Worm (Caenorhabditis elegans) whole organism, L4 larva: Measurements from ENCODE around the gene F11A5.15.

ENCODE experiments used
- F37D6.2 ChIP-seq: sonication (generic microtip); optimal IDR thresholded peaks from 2 replicates; lab custom pipeline; 2016; ENCODE audit warnings: mild to moderate bottlenecking, missing genetic modification characterization, missing compliant biosample characterization
- dpl-1 ChIP-seq: fragments of 150-350 bp; optimal IDR thresholded peaks from 2 replicates; lab custom pipeline; 2014; ENCODE audit warnings: missing biosample characterization, missing genetic modification reagents, missing genetic modification characterization
- gei-8 ChIP-seq: fragments of 200-800 bp; sonication (Bioruptor generic); optimal IDR thresholded peaks from 2 replicates; lab custom pipeline; 2018; ENCODE audit warnings: mild to moderate bottlenecking, missing genetic modification characterization, missing compliant biosample characterization
- lin-39 ChIP-seq: fragments of 150-350 bp; optimal IDR thresholded peaks from 2 replicates; lab custom pipeline; 2014; ENCODE audit warnings: missing biosample characterization, missing genetic modification reagents, missing genetic modification characterization
- nhr-11 ChIP-seq: fragments of 150-350 bp; optimal IDR thresholded peaks from 2 replicates; lab custom pipeline; 2014; ENCODE audit warnings: missing biosample characterization, missing genetic modification characterization
- nhr-25 ChIP-seq: sonication (generic microtip); optimal IDR thresholded peaks from 2 replicates; lab custom pipeline; 2017; ENCODE audit warnings: missing genetic modification characterization, mild to moderate bottlenecking, missing compliant biosample characterization, antibody characterized with exemption, moderate library complexity, borderline replicate concordance; ENCODE audit not compliant: insufficient read depth
- php-3 ChIP-seq: fragments of 200-800 bp; sonication (Bioruptor generic); IDR thresholded peaks from 2 replicates; pipeline ENCODE4 v1.3.6; 2022; ENCODE audit warnings: missing genetic modification reagents, missing genetic modification characterization, missing compliant biosample characterization
- snpc-4 ChIP-seq: fragments of 150-350 bp; optimal IDR thresholded peaks from 2 replicates; lab custom pipeline; 2014; ENCODE audit warnings: missing biosample characterization, missing genetic modification characterization
- tra-1 ChIP-seq: fragments of 200-800 bp; sonication (Bioruptor generic); IDR thresholded peaks from 2 replicates; pipeline ENCODE4 v1.3.6; 2022; ENCODE audit warnings: missing genetic modification reagents, missing genetic modification characterization, missing compliant biosample characterization
- unc-62 ChIP-seq, 3 experiments: fragments of 150-350 bp in 1 of 3; sonication (generic microtip); optimal IDR thresholded peaks in 2 of 3; peaks in 1 of 3; 1 replicate in 1 of 3; 2 replicates in 2 of 3; lab custom pipeline; 2014 to 2017; ENCODE audit warnings: missing biosample characterization in 3 of 3, missing genetic modification characterization in 3 of 3, missing genetic modification reagents in 3 of 3, missing genotype in 1 of 3
- zag-1 ChIP-seq: fragments of 150-350 bp; optimal IDR thresholded peaks from 2 replicates; lab custom pipeline; 2014; ENCODE audit warnings: missing biosample characterization, missing genetic modification characterization
- ztf-11 ChIP-seq: fragments of 150-350 bp; optimal IDR thresholded peaks from 2 replicates; lab custom pipeline; 2014; ENCODE audit warnings: missing biosample characterization, missing genetic modification characterization

- TF ChIP-seq F37D6.2 (tag; lab: Kevin White, UChicago): no peak
- TF ChIP-seq nhr-25 (tag; lab: Kevin White, UChicago): no peak
- TF ChIP-seq unc-62 (GFP tag; optimal IDR thresholded peaks at IDR 0.05 in 1 of 2; lab: Kevin White, UChicago): no peak
- TF ChIP-seq unc-62 (tag; optimal IDR thresholded peaks at IDR 0.05; lab: Kevin White, UChicago): no peak
- no peak for TF ChIP-seq zag-1 (tag; lab: Kevin White, UChicago)
- no peak for TF ChIP-seq tra-1 (GFP tag; lab: Robert Waterston, UW)
- no peak for TF ChIP-seq lin-39
- no peak for TF ChIP-seq gei-8 (GFP tag; lab: Kevin White, UChicago)
- no peak for TF ChIP-seq ztf-11 (tag; lab: Kevin White, UChicago)
- TF ChIP-seq dpl-1: no peak
- TF ChIP-seq php-3 (GFP tag; lab: Robert Waterston, UW): no peak
- TF ChIP-seq nhr-11: no peak
- no peak for TF ChIP-seq snpc-4 (tag; lab: Kevin White, UChicago)
Observed at ce11 chrV:16235135-16235534, 16.7 kb upstream of the F11A5.15 start, which contains the start of gene F21H7.3.
